Fruit fly (Drosophila melanogaster): Measurements from ENCODE around the gene SMC6.

DNA sequence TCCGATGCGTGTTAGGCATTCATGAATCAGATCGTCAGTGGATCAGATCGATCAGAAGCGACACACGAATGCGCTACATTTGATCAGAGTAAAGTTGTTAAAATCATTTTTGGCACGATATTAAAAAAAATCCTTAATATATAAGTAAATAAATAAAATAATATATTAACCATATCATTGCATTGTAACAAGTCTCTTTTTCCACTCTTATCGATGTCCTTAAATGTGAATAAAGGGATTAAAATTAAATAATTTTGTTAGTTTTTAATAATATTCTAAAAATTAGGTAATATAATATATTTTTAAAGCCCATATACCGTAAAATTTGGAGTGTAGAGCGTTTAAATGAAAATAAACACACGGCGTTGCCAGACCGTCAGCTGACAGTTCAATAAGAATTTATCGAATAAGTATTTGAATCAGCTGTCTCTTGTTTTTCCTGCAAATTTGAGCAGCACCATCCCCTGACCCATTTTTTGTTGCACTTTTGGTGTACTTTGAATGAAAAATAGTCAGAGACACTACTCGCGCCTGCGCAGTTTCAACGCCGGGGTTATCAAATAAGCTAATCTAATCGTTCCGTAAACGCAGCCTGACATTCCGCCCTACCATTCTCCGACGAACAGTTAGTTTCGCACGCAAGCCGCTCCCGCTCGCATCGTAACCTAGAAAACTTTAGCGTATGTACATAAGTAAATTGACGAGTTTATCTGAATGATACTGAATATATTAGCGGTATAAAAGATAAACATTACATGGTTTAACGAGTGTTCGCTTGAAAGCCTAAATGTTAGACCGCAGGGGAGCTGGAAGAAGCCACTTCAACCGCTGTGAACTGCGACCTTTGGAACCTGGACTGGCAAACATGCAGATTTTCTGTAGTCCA lies 41.1 kb downstream of the SMC6 start, which contains the start of the genes p38a and CG6178:
- TF ChIP-seq h (optimal IDR thresholded peaks at IDR 0.05) (no peak), psq (optimal IDR thresholded peaks at IDR 0.05) (no peak)
